Worm (Caenorhabditis elegans) whole organism, L2 larva: ENCODE measurements around the gene srd-28.

ENCODE experiments used
- ceh-82 ChIP-seq: fragments of 150-350 bp; optimal IDR thresholded peaks from 2 replicates; lab custom pipeline; 2014; ENCODE audit warnings: missing biosample characterization, missing genetic modification characterization
- elt-3 ChIP-seq: sonication (generic microtip); optimal IDR thresholded peaks from 2 replicates; lab custom pipeline; 2017; ENCODE audit warnings: missing biosample characterization, missing genetic modification characterization
- mab-5 ChIP-seq: fragments of 150-350 bp; optimal IDR thresholded peaks from 2 replicates; lab custom pipeline; 2014; ENCODE audit warnings: missing biosample characterization, missing genetic modification characterization
- mdl-1 ChIP-seq, 2 experiments: fragments of 150-350 bp in 1 of 2; sonication (generic microtip) in 1 of 2; optimal IDR thresholded peaks; 2 replicates each; lab custom pipeline; 2017; ENCODE audit warnings: missing biosample characterization in 2 of 2, missing genetic modification characterization in 2 of 2
- unc-39 ChIP-seq: fragments of 150-350 bp; optimal IDR thresholded peaks from 2 replicates; lab custom pipeline; 2014; ENCODE audit warnings: missing biosample characterization, missing genetic modification characterization

ce11 chrV:15290995-15291394 is 40.6 kb downstream of the srd-28 start, which contains the start of gene cyp-34A2:
- TF ChIP-seq elt-3 (no peak), unc-39 (tag; lab: Kevin White, UChicago) (no peak), mdl-1 (tag; optimal IDR thresholded peaks at IDR 0.05; lab: Kevin White, UChicago) (no peak), ceh-82 (tag; lab: Kevin White, UChicago) (no peak), mab-5 (tag; lab: Kevin White, UChicago) (no peak)
